Fruit fly (Drosophila melanogaster): ENCODE data around the gene QIL1.

dm6 chr3L:17462474-17462873, 3.3 kb upstream of the QIL1 start:
- TF ChIP-seq brk (GFP tag; optimal IDR thresholded peaks at IDR 0.05) (no peak), psq (GFP tag; optimal IDR thresholded peaks at IDR 0.05) (no peak), N (GFP tag; optimal IDR thresholded peaks at IDR 0.05) (no peak), Hr78 (GFP tag; optimal IDR thresholded peaks at IDR 0.05) (no peak), h (GFP tag; optimal IDR thresholded peaks at IDR 0.05) (no peak), Jra (GFP tag; optimal IDR thresholded peaks at IDR 0.05) (no peak), CrebA (GFP tag; optimal IDR thresholded peaks at IDR 0.05; ENCODE audit: borderline replicate concordance) (no peak), dsf (GFP tag; optimal IDR thresholded peaks at IDR 0.05; ENCODE audit: borderline replicate concordance) (no peak), Hnf4 (GFP tag; optimal IDR thresholded peaks at IDR 0.05) (no peak), HLH106 (tag; optimal IDR thresholded peaks at IDR 0.05) (no peak)

Measured in whole organism, wandering third instar larva.